Worm (Caenorhabditis elegans): ENCODE results near the gene mec-10.

- TF ChIP-seq dpl-1 (GFP tag; optimal IDR thresholded peaks at IDR 0.05) (no peak), unc-62 (GFP tag; optimal IDR thresholded peaks at IDR 0.05) (no peak), dsc-1 (tag; optimal IDR thresholded peaks at IDR 0.05) (no peak), snpc-4 (tag; optimal IDR thresholded peaks at IDR 0.05) (no peak), pqm-1 (tag; optimal IDR thresholded peaks at IDR 0.05) (no peak), ztf-4 (tag; optimal IDR thresholded peaks at IDR 0.05) (no peak), nhr-20 (tag; optimal IDR thresholded peaks at IDR 0.05) (no peak), ama-1 (optimal IDR thresholded peaks at IDR 0.05) (no peak), jun-1 (tag; optimal IDR thresholded peaks at IDR 0.05) (no peak)
Observed at ce11 chrX:8457314-8457713, 12.8 kb downstream of the mec-10 start, which contains the start of gene F16F9.3.
